Fruit fly (Drosophila melanogaster) whole organism, prepupa: ENCODE measurements around the gene RpL40.

Source experiments
- Blimp-1 ChIP-seq: fragments of 200-800 bp; sonication (Bioruptor generic); optimal IDR thresholded peaks from 3 replicates; lab custom pipeline; 2017; ENCODE audit warnings: missing biosample characterization, missing genetic modification characterization, mild to moderate bottlenecking, moderate library complexity, missing genetic modification reagents
- CG10631 ChIP-seq: fragments of 200-800 bp; sonication (Bioruptor generic); optimal IDR thresholded peaks from 2 replicates; lab custom pipeline; 2016; ENCODE audit warnings: missing biosample characterization, missing genetic modification characterization
- CG11294 ChIP-seq: fragments of 200-800 bp; sonication (Bioruptor generic); IDR thresholded peaks from 2 replicates; pipeline ENCODE4 v1.3.6; 2022; ENCODE audit warnings: missing biosample characterization, missing genetic modification characterization
- CG11762 ChIP-seq: fragments of 200-800 bp; sonication (Bioruptor generic); optimal IDR thresholded peaks from 3 replicates; lab custom pipeline; 2016; ENCODE audit warnings: missing biosample characterization, missing genetic modification characterization; ENCODE audit not compliant: insufficient read depth
- CG11902 ChIP-seq: fragments of 200-800 bp; sonication (Bioruptor generic); optimal IDR thresholded peaks from 3 replicates; lab custom pipeline; 2016; ENCODE audit warnings: missing biosample characterization, missing genetic modification characterization
- CG15336 ChIP-seq: fragments of 200-800 bp; sonication (Bioruptor generic); IDR thresholded peaks from 2 replicates; pipeline ENCODE4 v1.3.6; 2022; ENCODE audit warnings: missing biosample characterization, missing genetic modification characterization
- CG1621 ChIP-seq: fragments of 200-800 bp; sonication (Bioruptor generic); optimal IDR thresholded peaks from 3 replicates; lab custom pipeline; 2018; ENCODE audit warnings: missing biosample characterization, mild to moderate bottlenecking, missing genetic modification characterization
- CG16779 ChIP-seq: fragments of 200-800 bp; sonication (Bioruptor generic); optimal IDR thresholded peaks from 3 replicates; lab custom pipeline; 2017; ENCODE audit warnings: missing biosample characterization, mild to moderate bottlenecking, missing genetic modification characterization
- CG3032 ChIP-seq: fragments of 200-800 bp; optimal IDR thresholded peaks from 2 replicates; lab custom pipeline; 2019; ENCODE audit warnings: missing biosample characterization, mild to moderate bottlenecking, missing genetic modification characterization, moderate library complexity
- CG31627 ChIP-seq: fragments of 200-800 bp; sonication (Bioruptor generic); optimal IDR thresholded peaks from 3 replicates; lab custom pipeline; 2016; ENCODE audit warnings: missing biosample characterization, missing genetic modification characterization
- CG32006 ChIP-seq: fragments of 200-800 bp; sonication (Bioruptor generic); optimal IDR thresholded peaks from 3 replicates; lab custom pipeline; 2017; ENCODE audit warnings: missing biosample characterization, mild to moderate bottlenecking, missing genetic modification characterization
- CG34406 ChIP-seq: fragments of 200-800 bp; sonication (Bioruptor generic); optimal IDR thresholded peaks from 3 replicates; lab custom pipeline; 2016; ENCODE audit warnings: missing biosample characterization, missing genetic modification characterization
- CG3919 ChIP-seq: fragments of 200-800 bp; sonication (Bioruptor generic); optimal IDR thresholded peaks from 3 replicates; lab custom pipeline; 2016; ENCODE audit warnings: missing biosample characterization, missing genetic modification characterization
- CG4318 ChIP-seq: fragments of 200-800 bp; sonication (Bioruptor generic); optimal IDR thresholded peaks from 3 replicates; lab custom pipeline; 2017; ENCODE audit warnings: missing biosample characterization, mild to moderate bottlenecking, missing genetic modification characterization
- CG6163 ChIP-seq: fragments of 200-800 bp; sonication (Bioruptor generic); IDR thresholded peaks from 3 replicates; pipeline ENCODE4 v1.3.6; 2022; ENCODE audit warnings: missing biosample characterization, missing genetic modification characterization
- CG6276 ChIP-seq: fragments of 200-800 bp; sonication (Bioruptor generic); optimal IDR thresholded peaks from 2 replicates; lab custom pipeline; 2017; ENCODE audit warnings: missing biosample characterization, mild to moderate bottlenecking, missing genetic modification characterization
- CG6792 ChIP-seq: fragments of 200-800 bp; sonication (Bioruptor generic); optimal IDR thresholded peaks from 3 replicates; lab custom pipeline; 2016; ENCODE audit warnings: missing biosample characterization, missing genetic modification characterization
- CG6854 ChIP-seq: fragments of 200-800 bp; sonication (Bioruptor generic); optimal IDR thresholded peaks from 2 replicates; lab custom pipeline; 2017; ENCODE audit warnings: missing biosample characterization, mild to moderate bottlenecking, missing genetic modification characterization
- CG7368 ChIP-seq: fragments of 200-800 bp; sonication (Bioruptor generic); optimal IDR thresholded peaks from 3 replicates; lab custom pipeline; 2016; ENCODE audit warnings: missing biosample characterization, missing genetic modification characterization
- CG8119 ChIP-seq: fragments of 200-800 bp; sonication (Bioruptor generic); IDR thresholded peaks from 3 replicates; pipeline ENCODE4 v1.3.6; 2022; ENCODE audit warnings: missing biosample characterization, missing genetic modification characterization
- CG8632 ChIP-seq: fragments of 200-800 bp; sonication (Bioruptor generic); optimal IDR thresholded peaks from 3 replicates; lab custom pipeline; 2016; ENCODE audit warnings: missing biosample characterization, missing genetic modification characterization
- CG9139 ChIP-seq: fragments of 200-800 bp; sonication (Bioruptor generic); optimal IDR thresholded peaks from 3 replicates; lab custom pipeline; 2017; ENCODE audit warnings: missing biosample characterization, mild to moderate bottlenecking, missing genetic modification characterization
- Eip75B ChIP-seq: fragments of 200-800 bp; sonication (Bioruptor generic); optimal IDR thresholded peaks from 3 replicates; lab custom pipeline; 2016; ENCODE audit warnings: missing biosample characterization, missing genetic modification characterization
- Eip78C ChIP-seq: fragments of 200-800 bp; sonication (Bioruptor generic); peaks from one replicate; lab custom pipeline; 2016; ENCODE audit warnings: missing biosample characterization, missing genetic modification characterization
- Ets21C ChIP-seq: fragments of 200-800 bp; sonication (Bioruptor generic); optimal IDR thresholded peaks from 3 replicates; lab custom pipeline; 2016; ENCODE audit warnings: missing biosample characterization, missing genetic modification characterization
- Gug ChIP-seq: fragments of 200-800 bp; sonication (Bioruptor generic); IDR thresholded peaks from 2 replicates; pipeline ENCODE4 v1.3.6; 2022; ENCODE audit warnings: missing biosample characterization, missing genetic modification characterization
- Hr38 ChIP-seq: sonication (Bioruptor generic); optimal IDR thresholded peaks from 2 replicates; lab custom pipeline; 2016; ENCODE audit warnings: missing biosample characterization, missing genetic modification characterization
- Hr39 ChIP-seq: fragments of 200-800 bp; sonication (Bioruptor generic); optimal IDR thresholded peaks from 2 replicates; lab custom pipeline; 2016; ENCODE audit warnings: missing biosample characterization, missing genetic modification characterization
- Hr4 ChIP-seq: fragments of 200-800 bp; sonication (Bioruptor generic); optimal IDR thresholded peaks from 3 replicates; lab custom pipeline; 2016; ENCODE audit warnings: missing biosample characterization, missing genetic modification characterization
- OdsH ChIP-seq: fragments of 200-800 bp; sonication (Bioruptor generic); optimal IDR thresholded peaks from 3 replicates; lab custom pipeline; 2016; ENCODE audit warnings: missing biosample characterization, missing genetic modification characterization
- Smox ChIP-seq: fragments of 200-800 bp; sonication (Bioruptor generic); optimal IDR thresholded peaks from 3 replicates; lab custom pipeline; 2016; ENCODE audit warnings: missing biosample characterization, missing genetic modification characterization
- Sox102F ChIP-seq: fragments of 200-800 bp; sonication (Bioruptor generic); optimal IDR thresholded peaks from 2 replicates; lab custom pipeline; 2016; ENCODE audit warnings: missing biosample characterization, mild to moderate bottlenecking, missing genetic modification characterization
- Sox14 ChIP-seq: fragments of 200-800 bp; sonication (Bioruptor generic); optimal IDR thresholded peaks from 3 replicates; lab custom pipeline; 2016; ENCODE audit warnings: missing biosample characterization, missing genetic modification characterization
- Sox15 ChIP-seq: fragments of 200-800 bp; sonication (Bioruptor generic); optimal IDR thresholded peaks from 3 replicates; lab custom pipeline; 2016; ENCODE audit warnings: missing biosample characterization, missing genetic modification characterization
- achi ChIP-seq: fragments of 200-800 bp; sonication (Bioruptor generic); optimal IDR thresholded peaks from 3 replicates; lab custom pipeline; 2016; ENCODE audit warnings: missing biosample characterization, missing genetic modification characterization
- dsx ChIP-seq: fragments of 200-800 bp; optimal IDR thresholded peaks from 3 replicates; lab custom pipeline; 2019; ENCODE audit warnings: missing biosample characterization, mild to moderate bottlenecking, missing genetic modification characterization, moderate library complexity; ENCODE audit not compliant: poor library complexity, severe bottlenecking
- eg ChIP-seq: fragments of 200-800 bp; sonication (Bioruptor generic); IDR thresholded peaks from 3 replicates; pipeline ENCODE4 v1.3.6; 2022; ENCODE audit warnings: missing biosample characterization, missing genetic modification characterization
- fd59A ChIP-seq: fragments of 200-800 bp; sonication (Bioruptor generic); optimal IDR thresholded peaks from 2 replicates; lab custom pipeline; 2017; ENCODE audit warnings: missing biosample characterization, mild to moderate bottlenecking, missing genetic modification characterization, missing genetic modification reagents
- fkh ChIP-seq: fragments of 200-800 bp; sonication (Bioruptor generic); optimal IDR thresholded peaks from 3 replicates; lab custom pipeline; 2017; ENCODE audit warnings: missing biosample characterization, mild to moderate bottlenecking, missing genetic modification characterization, moderate library complexity
- lz ChIP-seq: fragments of 200-800 bp; sonication (Bioruptor generic); optimal IDR thresholded peaks from 3 replicates; lab custom pipeline; 2016; ENCODE audit warnings: missing biosample characterization, missing genetic modification characterization
- net ChIP-seq: fragments of 200-800 bp; sonication (Bioruptor generic); optimal IDR thresholded peaks from 3 replicates; lab custom pipeline; 2016; ENCODE audit warnings: missing biosample characterization, missing genetic modification characterization
- pdm3 ChIP-seq: fragments of 200-800 bp; sonication (Bioruptor generic); optimal IDR thresholded peaks from 3 replicates; lab custom pipeline; 2016; ENCODE audit warnings: missing biosample characterization, missing genetic modification characterization
- salr ChIP-seq, 2 experiments: fragments of 200-800 bp; sonication (Bioruptor generic); optimal IDR thresholded peaks; 3 replicates each; lab custom pipeline; 2016 to 2018; ENCODE audit warnings: missing biosample characterization in 2 of 2, missing genetic modification characterization in 2 of 2, mild to moderate bottlenecking in 1 of 2
- ss ChIP-seq, 2 experiments: fragments of 200-800 bp; sonication (Bioruptor generic); optimal IDR thresholded peaks; 2 replicates in 1 of 2; 3 replicates in 1 of 2; lab custom pipeline; 2017 to 2018; ENCODE audit warnings: mild to moderate bottlenecking in 2 of 2, missing biosample characterization in 2 of 2, missing genetic modification characterization in 2 of 2, moderate library complexity in 1 of 2
- svp ChIP-seq: fragments of 200-800 bp; sonication (Bioruptor generic); peaks from one replicate; lab custom pipeline; 2016; ENCODE audit warnings: missing biosample characterization, missing genetic modification characterization
- topi ChIP-seq: fragments of 200-800 bp; sonication (Bioruptor generic); optimal IDR thresholded peaks from 3 replicates; lab custom pipeline; 2016; ENCODE audit warnings: missing biosample characterization, missing genetic modification characterization
- vri ChIP-seq: fragments of 200-800 bp; sonication (Bioruptor generic); optimal IDR thresholded peaks from 3 replicates; lab custom pipeline; 2016; ENCODE audit warnings: missing biosample characterization, mild to moderate bottlenecking, missing genetic modification characterization

The RpL40 gene

dm6 chr2L:4227546-4227945 lies at the start of gene RpL40:
RpL40 (plus strand) TSS chr2L:4227699.
- TF ChIP-seq ss (GFP tag; optimal IDR thresholded peaks at IDR 0.05; lab: Kevin White, UChicago) (peak; percentile 10 to 23), net (GFP tag; lab: Kevin White, UChicago) (no peak), CG6163 (GFP tag; lab: Robert Waterston, UW) (no peak), CG9139 (GFP tag; lab: Kevin White, UChicago) (peak; percentile 8), pdm3 (no peak), CG6854 (peak; percentile 44), Hr39 (peak; percentile 0), Eip78C (GFP tag; lab: Kevin White, UChicago) (peak; percentile 80), CG11294 (GFP tag; lab: Robert Waterston, UW) (no peak), svp (GFP tag; lab: Kevin White, UChicago) (peak; percentile 20)

dm6 chr2L:4179386-4179785 lies 48.1 kb upstream of the RpL40 start:
- TF ChIP-seq svp (GFP tag; lab: Kevin White, UChicago) (peak; percentile 30), topi (GFP tag; lab: Kevin White, UChicago) (no peak), CG6163 (GFP tag; lab: Robert Waterston, UW) (0 out of 3 replicates have a peak, but pooled peaks have one; percentile 8)

dm6 chr2L:4179960-4180359 lies 47.5 kb upstream of the RpL40 start:
- peak; percentile 34 for TF ChIP-seq CG11902 (GFP tag; lab: Kevin White, UChicago)
- peak; percentile 30 for TF ChIP-seq CG8632 (GFP tag; lab: Kevin White, UChicago)
- no peak for TF ChIP-seq OdsH (GFP tag; lab: Kevin White, UChicago)
- TF ChIP-seq CG6276 (GFP tag; lab: Kevin White, UChicago): no peak
- TF ChIP-seq svp (GFP tag; lab: Kevin White, UChicago): peak; percentile 83
- peak; percentile 34 for TF ChIP-seq Smox (GFP tag; lab: Kevin White, UChicago)
- TF ChIP-seq Sox15: peak; percentile 31
- TF ChIP-seq Eip75B (GFP tag; lab: Kevin White, UChicago): no peak
- no peak for TF ChIP-seq eg (GFP tag; lab: Robert Waterston, UW)
- TF ChIP-seq Hr4 (GFP tag; lab: Kevin White, UChicago): no peak
- no peak for TF ChIP-seq CG9139 (GFP tag; lab: Kevin White, UChicago)
- TF ChIP-seq CG16779 (tag; lab: Kevin White, UChicago): no peak
- no peak for TF ChIP-seq CG7368 (GFP tag; lab: Kevin White, UChicago)
- no peak for TF ChIP-seq fkh (GFP tag; lab: Kevin White, UChicago)
- TF ChIP-seq dsx (GFP tag; lab: Kevin White, UChicago): no peak
- peak; percentile 3 for TF ChIP-seq lz (GFP tag; lab: Kevin White, UChicago)
- peak; percentile 53 for TF ChIP-seq CG31627
- TF ChIP-seq salr (GFP tag; optimal IDR thresholded peaks at IDR 0.05; lab: Kevin White, UChicago): no peak
- TF ChIP-seq Sox102F: peak; percentile 29
- peak; percentile 51 for TF ChIP-seq CG6792
- TF ChIP-seq Eip78C (GFP tag; lab: Kevin White, UChicago): peak; percentile 89
- TF ChIP-seq topi (GFP tag; lab: Kevin White, UChicago): peak; percentile 76
- TF ChIP-seq vri (GFP tag; lab: Kevin White, UChicago): no peak
- no peak for TF ChIP-seq Hr38
- no peak for TF ChIP-seq CG11762 (GFP tag; lab: Kevin White, UChicago)
- TF ChIP-seq pdm3: no peak
- TF ChIP-seq Gug: no peak
- TF ChIP-seq ss (GFP tag; optimal IDR thresholded peaks at IDR 0.05; lab: Kevin White, UChicago): no peak
- TF ChIP-seq achi (GFP tag; lab: Kevin White, UChicago): peak; percentile 31
- no peak for TF ChIP-seq CG11294 (GFP tag; lab: Robert Waterston, UW)
- TF ChIP-seq CG3919: peak; percentile 58
- TF ChIP-seq CG15336 (GFP tag; lab: Robert Waterston, UW): no peak
- no peak for TF ChIP-seq Blimp-1 (GFP tag; lab: Kevin White, UChicago)
- TF ChIP-seq CG32006 (GFP tag; lab: Kevin White, UChicago): no peak
- peak; percentile 41 for TF ChIP-seq Hr39
- no peak for TF ChIP-seq Ets21C (GFP tag; lab: Kevin White, UChicago)
- no peak for TF ChIP-seq Sox14 (GFP tag; lab: Kevin White, UChicago)
- TF ChIP-seq fd59A: no peak
- no peak for TF ChIP-seq CG8119 (GFP tag; lab: Robert Waterston, UW)
- TF ChIP-seq CG3032 (tag; lab: Kevin White, UChicago): no peak
- no peak for TF ChIP-seq CG4318 (GFP tag; lab: Kevin White, UChicago)
- TF ChIP-seq CG6163 (GFP tag; lab: Robert Waterston, UW): peak; percentile 37; the same call in 1 of the 3 replicates
- TF ChIP-seq CG1621 (tag; lab: Kevin White, UChicago): no peak
- peak; percentile 24 for TF ChIP-seq CG34406 (GFP tag; lab: Kevin White, UChicago)
- no peak for TF ChIP-seq CG10631 (GFP tag; lab: Kevin White, UChicago)
- no peak for TF ChIP-seq net (GFP tag; lab: Kevin White, UChicago)
